Fruit fly (Drosophila melanogaster) whole organism, embryonic: ENCODE results near the gene ATPsyngamma.

ENCODE experiments used
- B-H2 ChIP-seq: fragments of 200-800 bp; sonication (Bioruptor generic); optimal IDR thresholded peaks from 2 replicates; lab custom pipeline; 2018; ENCODE audit warnings: missing biosample characterization, mild to moderate bottlenecking, missing genetic modification characterization
- C15 ChIP-seq: fragments of 200-800 bp; sonication (Bioruptor generic); IDR thresholded peaks from 3 replicates; pipeline ENCODE4 v1.3.6; 2022; ENCODE audit warnings: missing biosample characterization, missing genetic modification characterization
- CG10209 ChIP-seq: fragments of 200-800 bp; sonication (Bioruptor generic); optimal IDR thresholded peaks from 3 replicates; lab custom pipeline; 2017; ENCODE audit warnings: missing biosample characterization, mild to moderate bottlenecking, missing genetic modification characterization, missing genetic modification reagents
- CG10431 ChIP-seq: fragments of 200-800 bp; sonication (Bioruptor generic); optimal IDR thresholded peaks from 3 replicates; lab custom pipeline; 2018; ENCODE audit warnings: missing biosample characterization, mild to moderate bottlenecking, missing genetic modification characterization
- CG10565 ChIP-seq: fragments of 200-800 bp; sonication (Bioruptor generic); optimal IDR thresholded peaks from 3 replicates; lab custom pipeline; 2016; ENCODE audit warnings: missing biosample characterization, mild to moderate bottlenecking, missing genetic modification characterization
- CG10959 ChIP-seq: fragments of 200-800 bp; sonication (Bioruptor generic); IDR thresholded peaks from 2 replicates; pipeline ENCODE4 v1.3.6; 2022; ENCODE audit warnings: missing biosample characterization, missing genetic modification characterization
- CG14965 ChIP-seq: fragments of 200-800 bp; sonication (Bioruptor generic); optimal IDR thresholded peaks from 2 replicates; lab custom pipeline; 2016; ENCODE audit warnings: missing biosample characterization, missing genetic modification characterization, borderline replicate concordance
- CG17328 ChIP-seq: fragments of 200-800 bp; sonication (Bioruptor generic); IDR thresholded peaks from 2 replicates; pipeline ENCODE4 v1.3.6; 2022; ENCODE audit warnings: missing biosample characterization, missing genetic modification characterization
- CG17912 ChIP-seq: fragments of 200-800 bp; sonication (Bioruptor generic); optimal IDR thresholded peaks from 2 replicates; lab custom pipeline; 2018; ENCODE audit warnings: missing biosample characterization, mild to moderate bottlenecking, missing genetic modification characterization
- CG18262 ChIP-seq: fragments of 200-800 bp; optimal IDR thresholded peaks from 3 replicates; lab custom pipeline; 2019; ENCODE audit warnings: missing biosample characterization, mild to moderate bottlenecking, missing genetic modification characterization, moderate library complexity
- CG31365 ChIP-seq: fragments of 200-800 bp; sonication (Bioruptor generic); optimal IDR thresholded peaks from 2 replicates; lab custom pipeline; 2018; ENCODE audit warnings: missing biosample characterization, mild to moderate bottlenecking, missing genetic modification characterization
- CG3163 ChIP-seq: fragments of 200-800 bp; sonication (Bioruptor generic); optimal IDR thresholded peaks from 3 replicates; lab custom pipeline; 2016; ENCODE audit warnings: missing biosample characterization, missing genetic modification characterization
- CG32532 ChIP-seq: fragments of 200-800 bp; sonication (Bioruptor generic); IDR thresholded peaks from 2 replicates; pipeline ENCODE4 v1.3.6; 2022; ENCODE audit warnings: missing biosample characterization, missing genetic modification characterization
- CG32767 ChIP-seq: fragments of 200-800 bp; sonication (Bioruptor generic); IDR thresholded peaks from 2 replicates; pipeline ENCODE4 v1.3.6; 2022; ENCODE audit warnings: missing biosample characterization, missing genetic modification characterization
- CG4282 ChIP-seq: fragments of 200-800 bp; sonication (Bioruptor generic); optimal IDR thresholded peaks from 2 replicates; lab custom pipeline; 2016; ENCODE audit warnings: missing biosample characterization, missing genetic modification characterization
- CG4617 ChIP-seq: fragments of 200-800 bp; sonication (Bioruptor generic); optimal IDR thresholded peaks from 3 replicates; lab custom pipeline; 2016; ENCODE audit warnings: missing biosample characterization, missing genetic modification characterization, borderline replicate concordance
- CG4820 ChIP-seq: fragments of 200-800 bp; sonication (Bioruptor generic); optimal IDR thresholded peaks from 3 replicates; lab custom pipeline; 2016; ENCODE audit warnings: missing biosample characterization, missing genetic modification characterization
- CG7839 ChIP-seq: fragments of 200-800 bp; sonication (Bioruptor generic); optimal IDR thresholded peaks from 3 replicates; lab custom pipeline; 2018; ENCODE audit warnings: missing biosample characterization, mild to moderate bottlenecking, missing genetic modification characterization, moderate library complexity
- CTCF ChIP-seq: fragments of 200-800 bp; sonication (Bioruptor generic); optimal IDR thresholded peaks from 2 replicates; lab custom pipeline; 2017; ENCODE audit warnings: missing biosample characterization, mild to moderate bottlenecking, missing genetic modification characterization, moderate library complexity
- Camta ChIP-seq: fragments of 200-800 bp; sonication (Bioruptor generic); optimal IDR thresholded peaks from 2 replicates; lab custom pipeline; 2016; ENCODE audit warnings: missing biosample characterization, missing genetic modification characterization
- CkIIα-i1 ChIP-seq: fragments of 200-800 bp; sonication (Bioruptor generic); IDR thresholded peaks from 2 replicates; pipeline ENCODE4 v1.3.6; 2022; ENCODE audit warnings: missing biosample characterization, missing genetic modification characterization
- Dip2 ChIP-seq: fragments of 200-800 bp; sonication (Bioruptor generic); IDR thresholded peaks from 2 replicates; pipeline ENCODE4 v1.3.6; 2022; ENCODE audit warnings: missing biosample characterization, missing genetic modification characterization
- Dip3 ChIP-seq: fragments of 200-800 bp; sonication (Bioruptor generic); optimal IDR thresholded peaks from 3 replicates; lab custom pipeline; 2016; ENCODE audit warnings: missing biosample characterization, missing genetic modification characterization
- Dp ChIP-seq: fragments of 200-800 bp; sonication (Bioruptor generic); optimal IDR thresholded peaks from 2 replicates; lab custom pipeline; 2018; ENCODE audit warnings: missing biosample characterization, mild to moderate bottlenecking, missing genetic modification characterization, moderate library complexity
- E2f2 ChIP-seq: fragments of 200-800 bp; sonication (Bioruptor generic); IDR thresholded peaks from 2 replicates; pipeline ENCODE4 v1.3.6; 2022; ENCODE audit warnings: missing biosample characterization, missing genetic modification characterization
- Eip74EF ChIP-seq, 2 experiments: fragments of 200-800 bp in 1 of 2; fragments of >200 bp in 1 of 2; sonication (Bioruptor generic) in 1 of 2; optimal IDR thresholded peaks; 2 replicates each; lab custom pipeline; 2017 to 2019; ENCODE audit warnings: missing biosample characterization in 2 of 2, missing genetic modification characterization in 2 of 2, mild to moderate bottlenecking in 1 of 2, moderate library complexity in 1 of 2
- Ets97D ChIP-seq: fragments of 200-800 bp; sonication (Bioruptor generic); optimal IDR thresholded peaks from 3 replicates; lab custom pipeline; 2016; ENCODE audit warnings: missing biosample characterization, missing genetic modification characterization
- GATAe ChIP-seq: fragments of 200-800 bp; sonication (Bioruptor generic); conservative IDR thresholded peaks from 2 replicates; pipeline ENCODE4 v1.3.6; 2022; ENCODE audit warnings: missing biosample characterization, missing genetic modification characterization
- HLHmδ ChIP-seq: fragments of 200-800 bp; sonication (Bioruptor generic); optimal IDR thresholded peaks from 2 replicates; lab custom pipeline; 2018; ENCODE audit warnings: missing biosample characterization, mild to moderate bottlenecking, missing genetic modification characterization, moderate library complexity
- Nf-YC ChIP-seq: fragments of 200-800 bp; optimal IDR thresholded peaks from 3 replicates; lab custom pipeline; 2019; ENCODE audit warnings: missing biosample characterization, mild to moderate bottlenecking, missing genetic modification characterization, moderate library complexity
- Spps ChIP-seq: fragments of 200-800 bp; sonication (Bioruptor generic); optimal IDR thresholded peaks from 2 replicates; lab custom pipeline; 2018; ENCODE audit warnings: missing biosample characterization, mild to moderate bottlenecking, missing genetic modification characterization
- Stat92E ChIP-seq, 3 experiments: fragments of >200 bp in 2 of 3; fragments of 200-800 bp in 1 of 3; sonication (Bioruptor generic) in 1 of 3; optimal IDR thresholded peaks; 2 replicates each; lab custom pipeline; 2017 to 2019; ENCODE audit warnings: missing biosample characterization in 3 of 3, missing genetic modification characterization in 3 of 3, mild to moderate bottlenecking in 1 of 3, moderate library complexity in 1 of 3
- Xbp1 ChIP-seq: fragments of 200-800 bp; sonication (Bioruptor generic); optimal IDR thresholded peaks from 3 replicates; lab custom pipeline; 2016; ENCODE audit warnings: missing biosample characterization, mild to moderate bottlenecking, missing genetic modification characterization
- ac ChIP-seq: fragments of 200-800 bp; sonication (Bioruptor generic); optimal IDR thresholded peaks from 3 replicates; lab custom pipeline; 2017; ENCODE audit warnings: missing biosample characterization, mild to moderate bottlenecking, missing genetic modification characterization
- ato ChIP-seq: fragments of 200-800 bp; sonication (Bioruptor generic); IDR thresholded peaks from 2 replicates; pipeline ENCODE4 v1.3.6; 2022; ENCODE audit warnings: missing biosample characterization, missing genetic modification characterization; ENCODE audit not compliant: partially characterized antibody
- btn ChIP-seq: fragments of 200-800 bp; sonication (Bioruptor generic); optimal IDR thresholded peaks from 2 replicates; lab custom pipeline; 2016; ENCODE audit warnings: missing biosample characterization, missing genetic modification characterization
- cad ChIP-seq: fragments of >200 bp; optimal IDR thresholded peaks from 2 replicates; lab custom pipeline; 2017; ENCODE audit warnings: missing biosample characterization, missing genetic modification characterization
- dm ChIP-seq: fragments of 200-800 bp; sonication (Bioruptor generic); optimal IDR thresholded peaks from 3 replicates; lab custom pipeline; 2016; ENCODE audit warnings: missing biosample characterization, missing genetic modification characterization
- dysf ChIP-seq: fragments of 200-800 bp; sonication (Bioruptor generic); IDR thresholded peaks from 3 replicates; pipeline ENCODE4 v1.3.6; 2022; ENCODE audit warnings: missing biosample characterization, missing genetic modification characterization
- eve ChIP-seq, 2 experiments: fragments of >200 bp; optimal IDR thresholded peaks; 2 replicates each; lab custom pipeline; 2017; ENCODE audit warnings: missing biosample characterization in 2 of 2, missing genetic modification characterization in 2 of 2
- gsb ChIP-seq: fragments of 200-800 bp; sonication (Bioruptor generic); IDR thresholded peaks from 2 replicates; pipeline ENCODE4 v1.3.6; 2022; ENCODE audit warnings: missing biosample characterization, missing genetic modification characterization
- h ChIP-seq: fragments of >200 bp; optimal IDR thresholded peaks from 2 replicates; lab custom pipeline; 2017
- hb ChIP-seq: fragments of 200-800 bp; sonication (Bioruptor generic); IDR thresholded peaks from 3 replicates; pipeline ENCODE4 v1.3.6; 2022; ENCODE audit warnings: missing biosample characterization, missing genetic modification characterization; ENCODE audit not compliant: partially characterized antibody
- jing ChIP-seq: fragments of 200-800 bp; sonication (Bioruptor generic); optimal IDR thresholded peaks from 2 replicates; lab custom pipeline; 2018; ENCODE audit warnings: missing biosample characterization, mild to moderate bottlenecking, missing genetic modification characterization
- oc ChIP-seq: fragments of 200-800 bp; sonication (Bioruptor generic); optimal IDR thresholded peaks from 2 replicates; lab custom pipeline; 2018; ENCODE audit warnings: missing biosample characterization, mild to moderate bottlenecking, missing genetic modification characterization, moderate library complexity
- sens ChIP-seq: fragments of 200-800 bp; sonication (Bioruptor generic); peaks from one replicate; lab custom pipeline; 2016; ENCODE audit warnings: missing biosample characterization, missing genetic modification characterization
- sob ChIP-seq: fragments of 200-800 bp; sonication (Bioruptor generic); IDR thresholded peaks from 2 replicates; pipeline ENCODE4 v1.3.6; 2022; ENCODE audit warnings: missing biosample characterization, missing genetic modification characterization
- sqz ChIP-seq: fragments of 200-800 bp; sonication (Bioruptor generic); optimal IDR thresholded peaks from 3 replicates; lab custom pipeline; 2018; ENCODE audit warnings: missing biosample characterization, mild to moderate bottlenecking, missing genetic modification characterization
- unc-4 ChIP-seq: fragments of 200-800 bp; sonication (Bioruptor generic); IDR thresholded peaks from 2 replicates; pipeline ENCODE4 v1.3.6; 2022; ENCODE audit warnings: missing biosample characterization, missing genetic modification characterization; ENCODE audit not compliant: partially characterized antibody
- z ChIP-seq: fragments of 200-800 bp; sonication (Bioruptor generic); IDR thresholded peaks from 3 replicates; pipeline ENCODE4 v1.3.6; 2022; ENCODE audit warnings: missing biosample characterization, missing genetic modification characterization

The ATPsyngamma gene

dm6 chr3R:29716782-29717317 is 32.1 kb downstream of the ATPsyngamma start, which contains the start of gene Obp99b (continued):
- peak; percentile 40; the same call in 1 of the 2 replicates for TF ChIP-seq E2f2
- peak; percentile 25 for TF ChIP-seq Nf-YC (tag; lab: Kevin White, UChicago)
- TF ChIP-seq CG4820, result peak; percentile 76
- TF ChIP-seq CG10565 (GFP tag; lab: Kevin White, UChicago), result peak; percentile 5
- TF ChIP-seq Stat92E (GFP tag; optimal IDR thresholded peaks at IDR 0.05; lab: Kevin White, UChicago), result no peak
- TF ChIP-seq Dip3 (GFP tag; lab: Kevin White, UChicago), result peak; percentile 3
- TF ChIP-seq ac, result peak; percentile 83
- TF ChIP-seq Dp (GFP tag; lab: Kevin White, UChicago), result no peak
- TF ChIP-seq GATAe (GFP tag; lab: Robert Waterston, UW), result peak; percentile 63
- no peak for TF ChIP-seq Dip2 (GFP tag; lab: Robert Waterston, UW)
- TF ChIP-seq jing, result peak; percentile 76
- TF ChIP-seq CG7839 (tag; lab: Kevin White, UChicago), result peak; percentile 74
- peak; percentile 83 for TF ChIP-seq btn (GFP tag; lab: Kevin White, UChicago)
- 0 out of 2 replicates have a peak, but pooled peaks have one; percentile 18 for TF ChIP-seq CkIIα-i1 (GFP tag; lab: Robert Waterston, UW)
- TF ChIP-seq Spps, result peak; percentile 55
- TF ChIP-seq B-H2, result peak; percentile 27
- TF ChIP-seq CG32767 (GFP tag; lab: Robert Waterston, UW), result no peak; the same call in 1 of the 2 replicates
- no peak for TF ChIP-seq cad
- TF ChIP-seq ato (GFP tag; lab: Robert Waterston, UW), result no peak
- TF ChIP-seq Camta (GFP tag; lab: Kevin White, UChicago), result peak; percentile 73
- no peak for TF ChIP-seq Eip74EF (GFP tag; optimal IDR thresholded peaks at IDR 0.05; lab: Kevin White, UChicago)
- peak; percentile 63 for TF ChIP-seq CG31365 (tag; lab: Kevin White, UChicago)
- peak; percentile 73 for TF ChIP-seq CG10209
- TF ChIP-seq sqz (GFP tag; lab: Kevin White, UChicago), result peak; percentile 85
- peak; percentile 87 for TF ChIP-seq CG10431 (GFP tag; lab: Kevin White, UChicago)
- TF ChIP-seq CG3163 (GFP tag; lab: Kevin White, UChicago), result peak; percentile 20
- TF ChIP-seq CG4617, result peak; percentile 27
- no peak for TF ChIP-seq eve (GFP tag; optimal IDR thresholded peaks at IDR 0.05; lab: Kevin White, UChicago)
- TF ChIP-seq CG17328, result peak; percentile 86
- TF ChIP-seq hb (GFP tag; lab: Robert Waterston, UW), result no peak
- no peak for TF ChIP-seq unc-4 (GFP tag; lab: Robert Waterston, UW)
- no peak for TF ChIP-seq z (GFP tag; lab: Robert Waterston, UW)
- peak; percentile 14 for TF ChIP-seq CG4282 (GFP tag; lab: Kevin White, UChicago)
- TF ChIP-seq Ets97D (GFP tag; lab: Kevin White, UChicago), result no peak
- TF ChIP-seq dm (GFP tag; lab: Kevin White, UChicago), result peak; percentile 70

dm6 chr3R:29716043-29716781 is 32.8 kb downstream of the ATPsyngamma start:
- TF ChIP-seq oc (tag; lab: Kevin White, UChicago) (no peak), CG17912 (no peak), h (lab: Kevin White, UChicago) (peak; percentile 70), CG10959 (peak; percentile 7; the same call in 1 of the 2 replicates), CG14965 (GFP tag; lab: Kevin White, UChicago) (peak; percentile 78), sens (GFP tag; lab: Kevin White, UChicago) (peak; percentile 46), dysf (GFP tag; lab: Robert Waterston, UW) (0 out of 3 replicates have a peak, but pooled peaks have one; percentile 17), CG32532 (GFP tag; lab: Robert Waterston, UW) (peak; percentile 20; the same call in 1 of the 2 replicates), Xbp1 (peak; percentile 17), C15 (GFP tag; lab: Robert Waterston, UW) (no peak), gsb (GFP tag; lab: Robert Waterston, UW) (0 out of 2 replicates have a peak, but pooled peaks have one; percentile 20), CG18262 (peak; percentile 9), sob (GFP tag; lab: Robert Waterston, UW) (peak; percentile 19; the same call in 1 of the 2 replicates), HLHmδ (GFP tag; lab: Kevin White, UChicago) (peak; percentile 47), CTCF (GFP tag; lab: Kevin White, UChicago) (peak; percentile 89)
